Worm (Caenorhabditis elegans): ENCODE data around the gene JC8.7.

Gene JC8.7

ce11 chrIV:13247780-13248179 lies 719 bp downstream of the JC8.7 start:
- TF ChIP-seq unc-62 (GFP tag; optimal IDR thresholded peaks at IDR 0.05): no peak

ce11 chrIV:13250243-13250642 lies 3.2 kb downstream of the JC8.7 start:
- TF ChIP-seq unc-62 (GFP tag; optimal IDR thresholded peaks at IDR 0.05): no peak

ce11 chrIV:13252211-13252610 lies 5.2 kb downstream of the JC8.7 start, which contains the start of gene ttr-51:
TSS of gene ttr-51 (minus strand) at chrIV:13252311.
- TF ChIP-seq unc-62 (GFP tag; optimal IDR thresholded peaks at IDR 0.05): no peak

ce11 chrIV:13253841-13254240 lies 6.8 kb downstream of the JC8.7 start, which contains the start of gene ttr-45:
TSS of gene ttr-45 (plus strand) at chrIV:13254225.
- TF ChIP-seq unc-62 (GFP tag; optimal IDR thresholded peaks at IDR 0.05): no peak

ce11 chrIV:13255886-13256285 lies 8.8 kb downstream of the JC8.7 start, which contains the start of gene bus-12:
TSS of gene bus-12 (plus strand) at chrIV:13256186.
- TF ChIP-seq unc-62 (GFP tag; optimal IDR thresholded peaks at IDR 0.05): no peak

ce11 chrIV:13258872-13259271 lies 11.8 kb downstream of the JC8.7 start, which contains the start of gene JC8.16:
TSS of gene JC8.16 (plus strand) at chrIV:13259172.
- TF ChIP-seq unc-62 (GFP tag; optimal IDR thresholded peaks at IDR 0.05): no peak

ce11 chrIV:13261778-13262177 lies 14.7 kb downstream of the JC8.7 start:
- no peak for TF ChIP-seq unc-62 (GFP tag; optimal IDR thresholded peaks at IDR 0.05)

ce11 chrIV:13268385-13268784 lies 21.3 kb downstream of the JC8.7 start:
- TF ChIP-seq unc-62 (GFP tag; optimal IDR thresholded peaks at IDR 0.05): no peak

ce11 chrIV:13272494-13272893 lies 25.4 kb downstream of the JC8.7 start, which contains the start of gene unc-26:
TSS of gene unc-26 (minus strand) at chrIV:13272516.
- no peak for TF ChIP-seq unc-62 (GFP tag; optimal IDR thresholded peaks at IDR 0.05)

- TF ChIP-seq unc-62 (GFP tag; optimal IDR thresholded peaks at IDR 0.05): no peak
Measured at ce11 chrIV:13282778-13283177, 35.7 kb downstream of the JC8.7 start, which contains the start of gene cpsf-3. TSS of gene cpsf-3 (minus strand) at chrIV:13282878.

- TF ChIP-seq unc-62 (GFP tag; optimal IDR thresholded peaks at IDR 0.05): no peak
Measured at ce11 chrIV:13289321-13289720, 42.3 kb downstream of the JC8.7 start, which contains the start of gene Y67H2A.10. TSS of gene Y67H2A.10 (minus strand) at chrIV:13289504.

ce11 chrIV:13290239-13290638 lies 43.2 kb downstream of the JC8.7 start:
- no peak for TF ChIP-seq unc-62 (GFP tag; optimal IDR thresholded peaks at IDR 0.05)

ce11 chrIV:13297746-13298145 lies 50.7 kb downstream of the JC8.7 start, which contains the start of the genes Y67H2A.2 and micu-1:
TSS of gene Y67H2A.2 (minus strand) at chrIV:13297819.
TSS of gene micu-1 (plus strand) at chrIV:13297926.
- TF ChIP-seq unc-62 (GFP tag; optimal IDR thresholded peaks at IDR 0.05): no peak

ce11 chrIV:13299648-13300047 lies 52.6 kb downstream of the JC8.7 start:
- TF ChIP-seq unc-62 (GFP tag; optimal IDR thresholded peaks at IDR 0.05): no peak

- no peak for TF ChIP-seq unc-62 (GFP tag; optimal IDR thresholded peaks at IDR 0.05)
Measured at ce11 chrIV:13300109-13300508, 53.0 kb downstream of the JC8.7 start, which contains the start of gene kdp-1. TSS of gene kdp-1 (plus strand) at chrIV:13300188.

Measured in whole organism, dauer.